Fruit fly (Drosophila melanogaster) whole organism, embryonic: Measurements from ENCODE around the gene CG16904.

Source experiments
- Abd-B ChIP-seq: fragments of 200-800 bp; sonication (Bioruptor generic); optimal IDR thresholded peaks from 2 replicates; lab custom pipeline; 2018; ENCODE audit warnings: missing biosample characterization, mild to moderate bottlenecking, missing genetic modification characterization, moderate library complexity
- Asciz ChIP-seq: fragments of 200-800 bp; sonication (Bioruptor generic); optimal IDR thresholded peaks from 2 replicates; lab custom pipeline; 2017; ENCODE audit warnings: missing biosample characterization, mild to moderate bottlenecking, missing genetic modification characterization, missing genetic modification reagents
- Bdp1 ChIP-seq: fragments of 200-800 bp; sonication (Bioruptor generic); optimal IDR thresholded peaks from 3 replicates; lab custom pipeline; 2016; ENCODE audit warnings: missing biosample characterization, missing genetic modification characterization
- CG10209 ChIP-seq: fragments of 200-800 bp; sonication (Bioruptor generic); optimal IDR thresholded peaks from 3 replicates; lab custom pipeline; 2017; ENCODE audit warnings: missing biosample characterization, mild to moderate bottlenecking, missing genetic modification characterization, missing genetic modification reagents
- CG11560 ChIP-seq: fragments of 200-800 bp; sonication (Bioruptor generic); IDR thresholded peaks from 3 replicates; pipeline ENCODE4 v1.3.6; 2022; ENCODE audit warnings: missing biosample characterization, missing genetic modification characterization
- CG14441 ChIP-seq: fragments of 200-800 bp; sonication (Bioruptor generic); IDR thresholded peaks from 2 replicates; pipeline ENCODE4 v1.3.6; 2022; ENCODE audit warnings: missing biosample characterization, missing genetic modification characterization
- CG14710 ChIP-seq: fragments of 200-800 bp; sonication (Bioruptor generic); optimal IDR thresholded peaks from 3 replicates; lab custom pipeline; 2019; ENCODE audit warnings: missing biosample characterization, mild to moderate bottlenecking, missing genetic modification characterization, moderate library complexity
- CG1832 ChIP-seq: fragments of 200-800 bp; sonication (Bioruptor generic); optimal IDR thresholded peaks from 2 replicates; lab custom pipeline; 2017; ENCODE audit warnings: missing biosample characterization, mild to moderate bottlenecking, missing genetic modification characterization, inconsistent platforms
- CG18619 ChIP-seq: fragments of 200-800 bp; sonication (Bioruptor generic); optimal IDR thresholded peaks from 3 replicates; lab custom pipeline; 2017; ENCODE audit warnings: missing biosample characterization, mild to moderate bottlenecking, missing genetic modification characterization
- CG18764 ChIP-seq: fragments of 200-800 bp; sonication (Bioruptor generic); optimal IDR thresholded peaks from 3 replicates; lab custom pipeline; 2016; ENCODE audit warnings: missing biosample characterization, missing genetic modification characterization
- CG33557 ChIP-seq: fragments of 200-800 bp; sonication (Bioruptor generic); optimal IDR thresholded peaks from 2 replicates; lab custom pipeline; 2019; ENCODE audit warnings: missing biosample characterization, mild to moderate bottlenecking, missing genetic modification characterization, moderate library complexity
- CG34376 ChIP-seq: fragments of 200-800 bp; sonication (Bioruptor generic); optimal IDR thresholded peaks from 2 replicates; lab custom pipeline; 2018; ENCODE audit warnings: missing biosample characterization, mild to moderate bottlenecking, missing genetic modification characterization
- CG3995 ChIP-seq: fragments of 200-800 bp; sonication (Bioruptor generic); optimal IDR thresholded peaks from 3 replicates; lab custom pipeline; 2016; ENCODE audit warnings: missing biosample characterization, missing genetic modification characterization
- CG4328 ChIP-seq: fragments of 200-800 bp; sonication (Bioruptor generic); optimal IDR thresholded peaks from 3 replicates; lab custom pipeline; 2017; ENCODE audit warnings: missing biosample characterization, missing genetic modification reagents, missing genetic modification characterization
- CG8089 ChIP-seq: fragments of 200-800 bp; sonication (Bioruptor generic); optimal IDR thresholded peaks from 3 replicates; lab custom pipeline; 2016; ENCODE audit warnings: missing biosample characterization, missing genetic modification characterization
- CG8388 ChIP-seq: fragments of 200-800 bp; sonication (Bioruptor generic); optimal IDR thresholded peaks from 2 replicates; lab custom pipeline; 2019; ENCODE audit warnings: missing biosample characterization, mild to moderate bottlenecking, missing genetic modification characterization, moderate library complexity
- CG9817 ChIP-seq: fragments of 200-800 bp; sonication (Bioruptor generic); optimal IDR thresholded peaks from 2 replicates; lab custom pipeline; 2018; ENCODE audit warnings: missing biosample characterization, mild to moderate bottlenecking, missing genetic modification characterization, moderate library complexity
- GATAe ChIP-seq: fragments of 200-800 bp; sonication (Bioruptor generic); conservative IDR thresholded peaks from 2 replicates; pipeline ENCODE4 v1.3.6; 2022; ENCODE audit warnings: missing biosample characterization, missing genetic modification characterization
- Hmx ChIP-seq: fragments of 200-800 bp; sonication (Bioruptor generic); optimal IDR thresholded peaks from 2 replicates; lab custom pipeline; 2016; ENCODE audit warnings: missing biosample characterization, missing genetic modification characterization
- Hr39 ChIP-seq: fragments of >200 bp; optimal IDR thresholded peaks from 2 replicates; lab custom pipeline; 2017
- Jarid2 ChIP-seq: fragments of 200-800 bp; sonication (Bioruptor generic); optimal IDR thresholded peaks from 3 replicates; lab custom pipeline; 2017; ENCODE audit warnings: mild to moderate bottlenecking, missing biosample characterization, missing genetic modification reagents, missing genetic modification characterization
- Mrtf ChIP-seq: fragments of 200-800 bp; sonication (Bioruptor generic); IDR thresholded peaks from 3 replicates; pipeline ENCODE4 v1.3.6; 2022; ENCODE audit warnings: missing biosample characterization, missing genetic modification characterization
- Nf-YC ChIP-seq: fragments of 200-800 bp; optimal IDR thresholded peaks from 3 replicates; lab custom pipeline; 2019; ENCODE audit warnings: missing biosample characterization, mild to moderate bottlenecking, missing genetic modification characterization, moderate library complexity
- Oli ChIP-seq: fragments of 200-800 bp; sonication (Bioruptor generic); optimal IDR thresholded peaks from 2 replicates; lab custom pipeline; 2018; ENCODE audit warnings: missing biosample characterization, mild to moderate bottlenecking, missing genetic modification characterization, moderate library complexity
- Six4 ChIP-seq: fragments of 200-800 bp; sonication (Bioruptor generic); optimal IDR thresholded peaks from 2 replicates; lab custom pipeline; 2016; ENCODE audit warnings: missing biosample characterization, missing genetic modification characterization
- Sox102F ChIP-seq: fragments of 200-800 bp; sonication (Bioruptor generic); optimal IDR thresholded peaks from 2 replicates; lab custom pipeline; 2018; ENCODE audit warnings: missing biosample characterization, mild to moderate bottlenecking, missing genetic modification characterization, moderate library complexity
- Trl ChIP-seq, 3 experiments: fragments of >200 bp in 2 of 3; fragments of 200-800 bp in 1 of 3; sonication (Bioruptor generic) in 1 of 3; optimal IDR thresholded peaks; 2 replicates in 1 of 3; 3 replicates in 2 of 3; lab custom pipeline; 2016 to 2017; ENCODE audit warnings: missing biosample characterization in 1 of 3, missing genetic modification characterization in 1 of 3
- al ChIP-seq: fragments of 200-800 bp; sonication (Bioruptor generic); IDR thresholded peaks from 2 replicates; pipeline ENCODE4 v1.3.6; 2022; ENCODE audit warnings: missing biosample characterization, missing genetic modification characterization
- ash1 ChIP-seq: fragments of 200-800 bp; sonication (Bioruptor generic); optimal IDR thresholded peaks from 2 replicates; lab custom pipeline; 2018; ENCODE audit warnings: missing biosample characterization, mild to moderate bottlenecking, missing genetic modification characterization
- cas ChIP-seq: fragments of 200-800 bp; sonication (Bioruptor generic); IDR thresholded peaks from 2 replicates; pipeline ENCODE4 v1.3.6; 2022; ENCODE audit warnings: missing biosample characterization, missing genetic modification characterization
- cato ChIP-seq: fragments of 200-800 bp; sonication (Bioruptor generic); optimal IDR thresholded peaks from 2 replicates; lab custom pipeline; 2016; ENCODE audit warnings: missing biosample characterization, missing genetic modification characterization, borderline replicate concordance
- crc ChIP-seq: fragments of 200-800 bp; sonication (Bioruptor generic); optimal IDR thresholded peaks from 2 replicates; lab custom pipeline; 2016; ENCODE audit warnings: missing biosample characterization, missing genetic modification characterization
- cwo ChIP-seq: fragments of 200-800 bp; sonication (Bioruptor generic); optimal IDR thresholded peaks from 3 replicates; lab custom pipeline; 2017; ENCODE audit warnings: missing biosample characterization, missing genetic modification characterization, mild to moderate bottlenecking, moderate library complexity, missing genetic modification reagents
- dpn ChIP-seq, 2 experiments: fragments of 200-800 bp; sonication (Bioruptor generic); optimal IDR thresholded peaks; 3 replicates each; lab custom pipeline; 2016; ENCODE audit warnings: missing biosample characterization in 2 of 2, missing genetic modification characterization in 2 of 2
- eve ChIP-seq, 2 experiments: fragments of >200 bp; optimal IDR thresholded peaks; 2 replicates each; lab custom pipeline; 2017; ENCODE audit warnings: missing biosample characterization in 2 of 2, missing genetic modification characterization in 2 of 2
- gfzf ChIP-seq: fragments of 200-800 bp; sonication (Bioruptor generic); optimal IDR thresholded peaks from 2 replicates; lab custom pipeline; 2016; ENCODE audit warnings: missing biosample characterization, mild to moderate bottlenecking, missing genetic modification characterization, moderate library complexity
- insv ChIP-seq, 2 experiments: fragments of 200-800 bp; sonication (Bioruptor generic); optimal IDR thresholded peaks; 3 replicates each; lab custom pipeline; 2016 to 2018; ENCODE audit warnings: missing biosample characterization in 2 of 2, missing genetic modification characterization in 2 of 2
- kah ChIP-seq: fragments of 200-800 bp; sonication (Bioruptor generic); optimal IDR thresholded peaks from 2 replicates; lab custom pipeline; 2018; ENCODE audit warnings: missing biosample characterization, mild to moderate bottlenecking, missing genetic modification characterization
- maf-S ChIP-seq: fragments of 200-800 bp; sonication (Bioruptor generic); optimal IDR thresholded peaks from 2 replicates; lab custom pipeline; 2016; ENCODE audit warnings: missing biosample characterization, missing genetic modification characterization
- odd ChIP-seq: fragments of 200-800 bp; sonication (Bioruptor generic); optimal IDR thresholded peaks from 2 replicates; lab custom pipeline; 2017; ENCODE audit warnings: missing biosample characterization, mild to moderate bottlenecking, missing genetic modification characterization
- otp ChIP-seq: fragments of 200-800 bp; sonication (Bioruptor generic); IDR thresholded peaks from 3 replicates; pipeline ENCODE4, ENCODE4 v1.3.6; 2022; ENCODE audit warnings: missing biosample characterization, missing genetic modification characterization
- prd ChIP-seq, 3 experiments: fragments of >200 bp in 2 of 3; fragments of 200-800 bp in 1 of 3; sonication (Bioruptor generic) in 1 of 3; optimal IDR thresholded peaks in 2 of 3; IDR thresholded peaks in 1 of 3; 2 replicates in 2 of 3; 3 replicates in 1 of 3; pipeline versions ENCODE4 v1.3.6 to Lab custom; 2017 to 2022; ENCODE audit warnings: missing biosample characterization in 1 of 3, missing genetic modification characterization in 1 of 3
- pros ChIP-seq: fragments of 200-800 bp; sonication (Bioruptor generic); optimal IDR thresholded peaks from 3 replicates; lab custom pipeline; 2019; ENCODE audit warnings: missing biosample characterization, mild to moderate bottlenecking, missing genetic modification characterization, moderate library complexity
- run ChIP-seq: fragments of 200-800 bp; sonication (Bioruptor generic); optimal IDR thresholded peaks from 3 replicates; lab custom pipeline; 2018; ENCODE audit warnings: missing biosample characterization, mild to moderate bottlenecking, missing genetic modification characterization
- tgo ChIP-seq: fragments of 200-800 bp; sonication (Bioruptor generic); IDR thresholded peaks from 3 replicates; pipeline ENCODE4 v1.3.6; 2022; ENCODE audit warnings: missing biosample characterization, missing genetic modification characterization
- trem ChIP-seq: fragments of 200-800 bp; optimal IDR thresholded peaks from 3 replicates; lab custom pipeline; 2019; ENCODE audit warnings: missing biosample characterization, mild to moderate bottlenecking, missing genetic modification characterization, moderate library complexity
- usp ChIP-seq: fragments of >200 bp; optimal IDR thresholded peaks from 2 replicates; lab custom pipeline; 2017; ENCODE audit warnings: missing biosample characterization, missing genetic modification characterization
- zen2 ChIP-seq: fragments of 200-800 bp; sonication (Bioruptor generic); IDR thresholded peaks from 3 replicates; pipeline ENCODE4 v1.3.6; 2022; ENCODE audit warnings: missing biosample characterization, missing genetic modification characterization; ENCODE audit not compliant: partially characterized antibody
- zf30C ChIP-seq: fragments of 200-800 bp; sonication (Bioruptor generic); optimal IDR thresholded peaks from 3 replicates; lab custom pipeline; 2018; ENCODE audit warnings: missing biosample characterization, mild to moderate bottlenecking, missing genetic modification characterization

CG16904 gene

DNA sequence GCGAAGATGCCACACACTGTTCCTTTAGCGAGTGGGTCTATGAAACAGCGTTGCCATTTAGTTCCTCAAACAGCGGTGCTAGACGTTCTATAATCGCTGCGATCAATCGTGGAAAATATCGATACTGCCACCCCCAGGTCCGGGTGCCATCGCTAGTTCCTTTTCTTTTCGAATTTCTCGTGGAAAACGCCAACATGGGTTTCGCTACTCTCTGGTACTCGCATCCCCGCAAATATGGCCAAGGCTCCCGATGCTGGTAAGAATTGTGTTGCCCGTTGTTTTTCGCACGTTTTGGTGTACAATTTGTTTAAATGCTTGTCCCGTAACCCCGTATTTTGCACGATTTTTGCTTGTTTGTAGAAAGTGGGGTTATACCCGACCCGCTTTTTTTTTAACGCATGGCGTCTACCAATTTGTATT, 38.8 kb downstream of the CG16904 start, which contains the start of gene RpS29 (continued):
- no peak for TF ChIP-seq Trl (optimal IDR thresholded peaks at IDR 0.05; lab: Kevin White, UChicago)
- peak; percentile 91 for TF ChIP-seq Trl (GFP tag; optimal IDR thresholded peaks at IDR 0.05; lab: Kevin White, UChicago)
- peak; percentile 66; the same call in 2 of the 3 replicates for TF ChIP-seq otp (GFP tag; lab: Robert Waterston, UW)
- TF ChIP-seq prd (optimal IDR thresholded peaks at IDR 0.05; lab: Kevin White, UChicago) = no peak
- peak; percentile 76 for TF ChIP-seq prd (GFP tag; IDR thresholded peaks at IDR 0.05; lab: Robert Waterston, UW)
- peak; percentile 93 for TF ChIP-seq zen2 (GFP tag; lab: Robert Waterston, UW)
- peak; percentile 49 for TF ChIP-seq run (tag; lab: Kevin White, UChicago)
- peak; percentile 61 for TF ChIP-seq Six4 (GFP tag; lab: Kevin White, UChicago)
- TF ChIP-seq CG18764 (GFP tag; lab: Kevin White, UChicago) = peak; percentile 76
- TF ChIP-seq Abd-B = peak; percentile 40
- no peak; the same call in 1 of the 2 replicates for TF ChIP-seq GATAe (GFP tag; lab: Robert Waterston, UW)
- no peak for TF ChIP-seq eve (GFP tag; optimal IDR thresholded peaks at IDR 0.05; lab: Kevin White, UChicago)
- TF ChIP-seq ash1 = peak; percentile 89
- TF ChIP-seq Hr39 (lab: Kevin White, UChicago) = no peak
- peak; percentile 92 for TF ChIP-seq trem (tag; lab: Kevin White, UChicago)
- peak; percentile 71 for TF ChIP-seq Asciz (GFP tag; lab: Kevin White, UChicago)
- TF ChIP-seq usp (GFP tag; lab: Kevin White, UChicago) = no peak
- TF ChIP-seq maf-S = peak; percentile 84
- TF ChIP-seq zf30C (GFP tag; lab: Kevin White, UChicago) = peak; percentile 57
- no peak for TF ChIP-seq Hmx (GFP tag; lab: Kevin White, UChicago)
- TF ChIP-seq cato (GFP tag; lab: Kevin White, UChicago) = peak; percentile 38
- TF ChIP-seq insv (GFP tag; optimal IDR thresholded peaks at IDR 0.05; lab: Kevin White, UChicago) = peak in 1 of 2 experiments; percentile 73
- peak; percentile 86 to 90 for TF ChIP-seq dpn (GFP tag; optimal IDR thresholded peaks at IDR 0.05; lab: Kevin White, UChicago)
- TF ChIP-seq Oli (tag; lab: Kevin White, UChicago) = peak; percentile 12
- peak; percentile 68 for TF ChIP-seq Nf-YC (tag; lab: Kevin White, UChicago)
- peak; percentile 67 for TF ChIP-seq CG33557 (GFP tag; lab: Kevin White, UChicago)
- peak; percentile 72 for TF ChIP-seq al
- TF ChIP-seq CG1832 = no peak
- peak; percentile 14 for TF ChIP-seq Sox102F (GFP tag; lab: Kevin White, UChicago)
- peak; percentile 80 for TF ChIP-seq CG8089 (GFP tag; lab: Kevin White, UChicago)
- peak; percentile 65 for TF ChIP-seq tgo (GFP tag; lab: Robert Waterston, UW)
- peak; percentile 54 for TF ChIP-seq gfzf
- TF ChIP-seq CG10209 (GFP tag; lab: Kevin White, UChicago) = peak; percentile 72
- peak; percentile 72 for TF ChIP-seq odd
- TF ChIP-seq crc = peak; percentile 69
- peak; percentile 83 for TF ChIP-seq CG9817 (tag; lab: Kevin White, UChicago)
- peak; percentile 76 for TF ChIP-seq Bdp1 (GFP tag; lab: Kevin White, UChicago)
- TF ChIP-seq pros = no peak
- peak; percentile 83 for TF ChIP-seq CG18619 (GFP tag; lab: Kevin White, UChicago)
- peak; percentile 74 for TF ChIP-seq CG3995 (GFP tag; lab: Kevin White, UChicago)
- TF ChIP-seq CG11560 (tag; lab: Robert Waterston, UW) = peak; percentile 74; the same call in 2 of the 3 replicates
- TF ChIP-seq CG8388 (GFP tag; lab: Kevin White, UChicago) = peak; percentile 52
- peak; percentile 68; the same call in 1 of the 2 replicates for TF ChIP-seq cas (GFP tag; lab: Robert Waterston, UW)
- peak; percentile 48 for TF ChIP-seq cwo
- TF ChIP-seq CG14441 (GFP tag; lab: Robert Waterston, UW) = peak; percentile 77
- TF ChIP-seq CG14710 (tag; lab: Kevin White, UChicago) = peak; percentile 87
- peak; percentile 63 for TF ChIP-seq Jarid2 (GFP tag; lab: Kevin White, UChicago)
- peak; percentile 71 for TF ChIP-seq Mrtf (GFP tag; lab: Robert Waterston, UW)
- peak; percentile 87 for TF ChIP-seq CG4328 (GFP tag; lab: Kevin White, UChicago)
- peak; percentile 92 for TF ChIP-seq CG34376
- peak; percentile 45 for TF ChIP-seq kah (GFP tag; lab: Kevin White, UChicago)
